Worm (Caenorhabditis elegans) whole organism, young adult: ENCODE measurements around the gene crls-1.

ENCODE experiments used
- Y67H2A.10 ChIP-seq: fragments of 200-800 bp; sonication (Bioruptor generic); conservative IDR thresholded peaks from 2 replicates; pipeline ENCODE4 v1.3.6; 2022; ENCODE audit warnings: missing genetic modification reagents, missing genetic modification characterization, missing compliant biosample characterization
- ceh-27 ChIP-seq: fragments of 200-800 bp; sonication (Bioruptor generic); optimal IDR thresholded peaks from 2 replicates; lab custom pipeline; 2018; ENCODE audit warnings: mild to moderate bottlenecking, missing genetic modification characterization, moderate library complexity, missing compliant biosample characterization
- dpff-1 ChIP-seq: sonication (generic microtip); optimal IDR thresholded peaks from 2 replicates; lab custom pipeline; 2017; ENCODE audit warnings: mild to moderate bottlenecking, missing genetic modification characterization, missing compliant biosample characterization
- let-607 ChIP-seq, 2 experiments: fragments of 200-800 bp in 1 of 2; sonication (Bioruptor generic) in 1 of 2; sonication (generic microtip) in 1 of 2; optimal IDR thresholded peaks; 2 replicates each; lab custom pipeline; 2016 to 2018; ENCODE audit warnings: mild to moderate bottlenecking in 2 of 2, missing compliant biosample characterization in 2 of 2, missing genetic modification characterization in 2 of 2, moderate library complexity in 2 of 2, missing genotype in 1 of 2
- mes-4 ChIP-seq: sonication (generic microtip); optimal IDR thresholded peaks from 2 replicates; lab custom pipeline; 2016; ENCODE audit warnings: missing genotype, missing genetic modification characterization, missing compliant biosample characterization
- nhr-120 ChIP-seq: fragments of 200-800 bp; sonication (Bioruptor generic); IDR thresholded peaks from 2 replicates; pipeline ENCODE4 v1.3.6; 2022; ENCODE audit warnings: missing genetic modification characterization, missing compliant biosample characterization
- rpc-1 ChIP-seq, 2 experiments: fragments of 150-350 bp in 1 of 2; sonication (generic microtip) in 1 of 2; optimal IDR thresholded peaks; 2 replicates each; lab custom pipeline; 2014 to 2018; ENCODE audit warnings: missing biosample characterization in 1 of 2, missing genetic modification characterization in 1 of 2, missing genetic modification reagents in 1 of 2, missing genotype in 1 of 2

DNA sequence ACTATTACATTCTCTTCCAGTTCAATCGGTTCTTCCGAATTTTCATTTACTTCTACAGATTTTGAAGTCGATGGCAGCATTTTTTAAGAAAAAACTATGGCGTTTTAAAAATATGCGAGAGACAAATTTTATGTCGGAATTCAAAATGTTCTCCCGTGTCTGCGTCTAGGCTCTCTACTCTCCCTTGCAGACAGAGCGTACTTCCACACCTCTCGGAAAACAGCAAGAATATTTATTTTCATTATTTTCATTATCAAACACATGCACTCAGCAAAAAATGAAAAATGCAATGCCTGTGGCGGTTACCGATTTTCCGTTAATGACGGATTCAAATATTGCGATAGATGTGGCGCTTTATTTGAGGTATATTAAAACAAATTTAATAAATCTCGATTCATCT, 14.2 kb downstream of the crls-1 start, which contains the start of the genes ztf-18 and F23H11.2:
- TF ChIP-seq rpc-1 (optimal IDR thresholded peaks at IDR 0.05; lab: Kevin White, UChicago) (no peak), rpc-1 (tag; optimal IDR thresholded peaks at IDR 0.05; lab: Kevin White, UChicago) (no peak), let-607 (tag; optimal IDR thresholded peaks at IDR 0.05; lab: Kevin White, UChicago) (no peak), dpff-1 (tag; lab: Kevin White, UChicago) (no peak), Y67H2A.10 (GFP tag; lab: Robert Waterston, UW) (no peak), mes-4 (tag; lab: Kevin White, UChicago) (no peak), nhr-120 (GFP tag; lab: Robert Waterston, UW) (no peak), ceh-27 (GFP tag; lab: Kevin White, UChicago) (no peak)
